Fruit fly (Drosophila melanogaster) whole organism, wandering third instar larva: ENCODE measurements around the gene HP1c.

Source experiments
- Abd-B ChIP-seq: fragments of >200 bp; optimal IDR thresholded peaks from 2 replicates; lab custom pipeline; 2017; ENCODE audit warnings: missing biosample characterization, missing genetic modification characterization
- CG32264 ChIP-seq: fragments of 200-800 bp; sonication (Bioruptor generic); optimal IDR thresholded peaks from 2 replicates; lab custom pipeline; 2016; ENCODE audit warnings: missing biosample characterization, missing genetic modification characterization
- CG9705 ChIP-seq: fragments of 200-800 bp; sonication (Bioruptor generic); optimal IDR thresholded peaks from 2 replicates; lab custom pipeline; 2018; ENCODE audit warnings: missing biosample characterization, mild to moderate bottlenecking, missing genetic modification characterization
- CrebA ChIP-seq: fragments of 200-800 bp; sonication (Bioruptor generic); optimal IDR thresholded peaks from 2 replicates; lab custom pipeline; 2016; ENCODE audit warnings: missing biosample characterization, mild to moderate bottlenecking, missing genetic modification characterization, borderline replicate concordance
- Dfd ChIP-seq: fragments of >200 bp; optimal IDR thresholded peaks from 2 replicates; lab custom pipeline; 2017; ENCODE audit warnings: missing biosample characterization, missing genetic modification characterization
- GATAd ChIP-seq: sonication (Bioruptor generic); optimal IDR thresholded peaks from 2 replicates; lab custom pipeline; 2016; ENCODE audit warnings: missing biosample characterization, missing genetic modification characterization
- HLH106 ChIP-seq: fragments of 200-800 bp; optimal IDR thresholded peaks from 3 replicates; lab custom pipeline; 2019; ENCODE audit warnings: missing biosample characterization, mild to moderate bottlenecking, missing genetic modification characterization, moderate library complexity
- Hr78 ChIP-seq: fragments of >200 bp; optimal IDR thresholded peaks from 2 replicates; lab custom pipeline; 2017; ENCODE audit warnings: missing biosample characterization, missing genetic modification characterization
- Jra ChIP-seq: sonication (Bioruptor generic); optimal IDR thresholded peaks from 2 replicates; lab custom pipeline; 2016; ENCODE audit warnings: missing biosample characterization, missing genetic modification characterization
- Mio ChIP-seq: sonication (Bioruptor generic); optimal IDR thresholded peaks from 2 replicates; lab custom pipeline; 2016; ENCODE audit warnings: missing biosample characterization, missing genetic modification characterization
- Myc ChIP-seq: fragments of >200 bp; optimal IDR thresholded peaks from 2 replicates; lab custom pipeline; 2017
- OdsH ChIP-seq: fragments of 200-800 bp; sonication (Bioruptor generic); optimal IDR thresholded peaks from 2 replicates; lab custom pipeline; 2016; ENCODE audit warnings: missing biosample characterization, mild to moderate bottlenecking, missing genetic modification characterization
- Rel ChIP-seq, 2 experiments: fragments of 200-800 bp; sonication (Bioruptor generic) in 1 of 2; optimal IDR thresholded peaks; 2 replicates in 1 of 2; 3 replicates in 1 of 2; lab custom pipeline; 2016 to 2019; ENCODE audit warnings: mild to moderate bottlenecking in 2 of 2, missing biosample characterization in 2 of 2, missing genetic modification characterization in 2 of 2, moderate library complexity in 1 of 2
- Sp1 ChIP-seq: fragments of 200-800 bp; sonication (Bioruptor generic); optimal IDR thresholded peaks from 3 replicates; lab custom pipeline; 2019; ENCODE audit warnings: missing biosample characterization, mild to moderate bottlenecking, missing genetic modification characterization, moderate library complexity
- Vsx2 ChIP-seq: fragments of 200-300, 225-300 bp; sonication (Bioruptor generic); optimal IDR thresholded peaks from 2 replicates; lab custom pipeline; 2018; ENCODE audit warnings: missing biosample characterization, missing genetic modification characterization; ENCODE audit not compliant: partially characterized antibody
- br ChIP-seq: fragments of 200-800 bp; sonication (Bioruptor generic); optimal IDR thresholded peaks from 2 replicates; lab custom pipeline; 2016; ENCODE audit warnings: missing biosample characterization, missing genetic modification characterization
- brk ChIP-seq: fragments of 200-800 bp; sonication (Bioruptor generic); optimal IDR thresholded peaks from 2 replicates; lab custom pipeline; 2016; ENCODE audit warnings: missing biosample characterization, mild to moderate bottlenecking, missing genetic modification characterization
- dl ChIP-seq, 2 experiments: fragments of 175-275, 200-275 bp in 1 of 2; fragments of 200-275 bp in 1 of 2; sonication (Bioruptor generic); optimal IDR thresholded peaks; lab custom pipeline; 2018; ENCODE audit warnings: mild to moderate bottlenecking in 2 of 2, missing biosample characterization in 2 of 2, missing genetic modification characterization in 2 of 2, moderate library complexity in 2 of 2; ENCODE audit not compliant: partially characterized antibody in 2 of 2, insufficient read depth in 1 of 2
- dsf ChIP-seq: sonication (Bioruptor generic); optimal IDR thresholded peaks from 2 replicates; lab custom pipeline; 2016; ENCODE audit warnings: missing biosample characterization, missing genetic modification characterization, borderline replicate concordance
- foxo ChIP-seq, 2 experiments: fragments of 200-800 bp; sonication (Bioruptor generic); optimal IDR thresholded peaks; 2 replicates in 1 of 2; 3 replicates in 1 of 2; lab custom pipeline; 2016 to 2017; ENCODE audit warnings: missing biosample characterization in 2 of 2, missing genetic modification characterization in 2 of 2
- fru ChIP-seq: fragments of 200-800 bp; sonication (Bioruptor generic); optimal IDR thresholded peaks from 3 replicates; lab custom pipeline; 2016; ENCODE audit warnings: missing biosample characterization, mild to moderate bottlenecking, missing genetic modification characterization
- h ChIP-seq: fragments of 200-800 bp; sonication (Bioruptor generic); optimal IDR thresholded peaks from 3 replicates; lab custom pipeline; 2016; ENCODE audit warnings: missing biosample characterization, mild to moderate bottlenecking, missing genetic modification characterization
- lola ChIP-seq: fragments of >200 bp; optimal IDR thresholded peaks from 2 replicates; lab custom pipeline; 2017; ENCODE audit warnings: missing biosample characterization, missing genetic modification characterization
- psq ChIP-seq: fragments of 200-800 bp; sonication (Bioruptor generic); optimal IDR thresholded peaks from 3 replicates; lab custom pipeline; 2017; ENCODE audit warnings: missing biosample characterization, mild to moderate bottlenecking, missing genetic modification characterization, moderate library complexity
- rgr ChIP-seq: fragments of 200-800 bp; sonication (Bioruptor generic); optimal IDR thresholded peaks from 3 replicates; lab custom pipeline; 2016; ENCODE audit warnings: missing biosample characterization, mild to moderate bottlenecking, missing genetic modification characterization
- sage ChIP-seq: fragments of 200-800 bp; sonication (Bioruptor generic); optimal IDR thresholded peaks from 2 replicates; lab custom pipeline; 2016; ENCODE audit warnings: missing biosample characterization, mild to moderate bottlenecking, missing genetic modification characterization
- sv ChIP-seq: fragments of 200-800 bp; sonication (Bioruptor generic); optimal IDR thresholded peaks from 3 replicates; lab custom pipeline; 2016; ENCODE audit warnings: missing biosample characterization, missing genetic modification characterization
- tai ChIP-seq: sonication (Bioruptor generic); optimal IDR thresholded peaks from 2 replicates; lab custom pipeline; 2016; ENCODE audit warnings: missing biosample characterization, missing genetic modification characterization
- usp ChIP-seq: fragments of >200 bp; optimal IDR thresholded peaks from 2 replicates; lab custom pipeline; 2017; ENCODE audit warnings: missing biosample characterization, missing genetic modification characterization
- woc ChIP-seq: sonication (Bioruptor generic); optimal IDR thresholded peaks from 2 replicates; lab custom pipeline; 2016; ENCODE audit warnings: missing biosample characterization, mild to moderate bottlenecking, missing genetic modification characterization

Gene HP1c

DNA sequence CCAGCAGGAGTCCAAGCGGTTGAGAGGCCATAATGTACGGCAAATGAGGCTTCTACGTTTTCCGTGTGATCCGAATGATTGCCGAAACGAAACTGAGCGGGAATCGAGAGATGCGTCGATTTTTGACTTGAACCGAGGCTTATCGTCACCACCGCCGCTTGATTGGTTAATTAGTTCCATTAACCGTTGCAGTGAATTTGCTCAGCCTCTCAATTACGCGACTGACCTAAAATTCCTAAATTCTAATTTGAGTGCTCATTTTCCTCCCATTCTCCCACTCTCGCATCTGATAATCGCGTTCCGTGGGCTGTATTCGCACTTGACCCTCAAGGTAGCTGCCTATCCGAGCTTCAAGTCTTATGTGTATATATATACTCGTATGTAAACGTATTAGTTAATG, 20.7 kb downstream of the HP1c start, which contains the start of gene Nepl15:
Gene Nepl15 (minus strand): TSS at position 101 of the 400 bp plus-strand sequence.
- TF ChIP-seq rgr (GFP tag; lab: Kevin White, UChicago) (no peak), Rel (GFP tag; optimal IDR thresholded peaks at IDR 0.05; lab: Kevin White, UChicago) (no peak), Rel (tag; optimal IDR thresholded peaks at IDR 0.05; lab: Kevin White, UChicago) (no peak), Abd-B (GFP tag; lab: Kevin White, UChicago) (no peak), CG32264 (no peak), dl (GFP tag; optimal IDR thresholded peaks at IDR 0.05; lab: Kevin White, UChicago; ENCODE audit: insufficient read depth in 1 of 2, partially characterized antibody in 2 of 2) (no peak), Vsx2 (GFP tag; lab: Kevin White, UChicago) (no peak), lola (GFP tag; lab: Kevin White, UChicago) (no peak), fru (no peak), br (GFP tag; lab: Kevin White, UChicago) (no peak), Myc (lab: Kevin White, UChicago) (no peak), Hr78 (no peak), Sp1 (GFP tag; lab: Kevin White, UChicago) (no peak), GATAd (no peak), Dfd (GFP tag; lab: Kevin White, UChicago) (no peak), h (GFP tag; lab: Kevin White, UChicago) (no peak)

dm6 chr3R:22767599-22767998, 22.2 kb downstream of the HP1c start, which contains the start of gene CG13841:
Gene CG13841 (minus strand): TSS chr3R:22767699.
- TF ChIP-seq Dfd (GFP tag; lab: Kevin White, UChicago) = no peak
- TF ChIP-seq Myc (lab: Kevin White, UChicago) = no peak
- TF ChIP-seq foxo (GFP tag; optimal IDR thresholded peaks at IDR 0.05; lab: Kevin White, UChicago) = no peak
- TF ChIP-seq GATAd = no peak
- TF ChIP-seq CrebA (GFP tag; lab: Kevin White, UChicago) = no peak
- no peak for TF ChIP-seq tai (GFP tag; lab: Kevin White, UChicago)
- no peak for TF ChIP-seq Sp1 (GFP tag; lab: Kevin White, UChicago)
- no peak for TF ChIP-seq brk (GFP tag; lab: Kevin White, UChicago)
- TF ChIP-seq woc (GFP tag; lab: Kevin White, UChicago) = no peak
- TF ChIP-seq h (GFP tag; lab: Kevin White, UChicago) = no peak
- TF ChIP-seq usp (GFP tag; lab: Kevin White, UChicago) = no peak
- TF ChIP-seq rgr (GFP tag; lab: Kevin White, UChicago) = no peak
- TF ChIP-seq psq (GFP tag; lab: Kevin White, UChicago) = no peak
- no peak for TF ChIP-seq sv (GFP tag; lab: Kevin White, UChicago)
- TF ChIP-seq CG9705 (GFP tag; lab: Kevin White, UChicago) = no peak

dm6 chr3R:22768633-22769032, 23.2 kb downstream of the HP1c start, which contains the start of gene CG43091:
Gene CG43091 (minus strand): TSS chr3R:22768733.
- TF ChIP-seq foxo (GFP tag; optimal IDR thresholded peaks at IDR 0.05; lab: Kevin White, UChicago) (no peak), Dfd (GFP tag; lab: Kevin White, UChicago) (no peak), GATAd (no peak), CrebA (GFP tag; lab: Kevin White, UChicago) (no peak), Rel (GFP tag; optimal IDR thresholded peaks at IDR 0.05; lab: Kevin White, UChicago) (no peak), Rel (tag; optimal IDR thresholded peaks at IDR 0.05; lab: Kevin White, UChicago) (no peak)

dm6 chr3R:22769567-22769966, 24.1 kb downstream of the HP1c start, which contains the start of gene CG43092:
Gene CG43092 (minus strand): TSS chr3R:22769667.
- TF ChIP-seq Sp1 (GFP tag; lab: Kevin White, UChicago) (no peak), woc (GFP tag; lab: Kevin White, UChicago) (no peak), usp (GFP tag; lab: Kevin White, UChicago) (no peak), Jra (GFP tag; lab: Kevin White, UChicago) (no peak)

dm6 chr3R:22770207-22770606, 24.8 kb downstream of the HP1c start, which contains the start of gene CG43093:
Gene CG43093 (minus strand): TSS chr3R:22770307.
- TF ChIP-seq br (GFP tag; lab: Kevin White, UChicago) = no peak
- no peak for TF ChIP-seq OdsH (GFP tag; lab: Kevin White, UChicago)
- no peak for TF ChIP-seq Vsx2 (GFP tag; lab: Kevin White, UChicago)
- no peak for TF ChIP-seq dl (GFP tag; optimal IDR thresholded peaks at IDR 0.05; lab: Kevin White, UChicago; ENCODE audit: insufficient read depth in 1 of 2, partially characterized antibody in 2 of 2)
- TF ChIP-seq, all 38 proteins: peak for 0

DNA sequence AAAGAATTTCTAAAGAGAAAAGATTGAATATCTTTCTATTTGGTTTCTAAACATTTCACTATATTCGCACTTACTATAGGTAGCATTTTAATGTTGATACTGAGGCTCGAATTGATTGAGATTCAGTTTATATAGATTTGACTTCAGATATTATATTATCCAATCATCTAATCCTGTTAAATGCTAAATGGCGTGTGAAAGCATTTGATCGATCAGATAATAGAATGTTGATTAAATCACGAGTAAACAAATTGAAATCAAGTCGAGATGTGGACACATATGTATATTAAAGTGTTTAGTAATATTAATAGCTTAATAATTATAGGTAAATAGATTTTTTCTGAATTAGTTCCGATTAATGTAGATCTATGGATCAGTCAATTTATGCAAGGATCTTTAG, 25.5 kb downstream of the HP1c start, which contains the start of gene CG43094:
Gene CG43094 (minus strand): TSS at position 101 of the 400 bp plus-strand sequence.
- TF ChIP-seq GATAd (no peak), sage (no peak), br (GFP tag; lab: Kevin White, UChicago) (no peak), CrebA (GFP tag; lab: Kevin White, UChicago) (no peak), dsf (GFP tag; lab: Kevin White, UChicago) (no peak), Mio (no peak), HLH106 (no peak)
